Fruit fly (Drosophila melanogaster) S2 (cell line): ENCODE data around the gene btv.

ENCODE experiments used
- CG8478 ChIP-seq: fragments of >200 bp; optimal IDR thresholded peaks from 2 replicates; lab custom pipeline; 2018
- CTCF ChIP-seq, 2 experiments: fragments of >200 bp; optimal IDR thresholded peaks; 2 replicates each; lab custom pipeline; 2018

DNA sequence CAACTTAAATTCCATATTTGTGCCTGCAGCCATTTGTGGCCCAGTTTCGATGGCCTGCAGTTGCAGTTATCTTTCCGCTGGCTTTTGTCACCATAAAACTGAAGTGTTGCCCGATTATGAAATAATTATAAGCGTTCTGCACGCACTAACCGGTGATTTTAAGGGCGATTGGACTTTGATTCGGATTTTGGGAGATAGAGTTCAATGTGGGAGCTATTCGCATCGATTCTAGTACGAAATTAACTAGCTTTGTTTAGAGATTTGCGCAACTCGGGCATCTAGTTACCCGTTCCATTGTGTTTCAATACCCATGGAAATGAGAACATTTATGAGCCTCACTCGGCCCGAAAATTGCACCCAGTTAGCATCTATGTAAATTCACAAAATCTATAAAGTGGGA lies 24.1 kb upstream of the btv start, which contains the start of gene CG5693:
- TF ChIP-seq CTCF (optimal IDR thresholded peaks at IDR 0.05; lab: Kevin White, UChicago) = no peak
- TF ChIP-seq CG8478 (lab: Kevin White, UChicago) = no peak
